Worm (Caenorhabditis elegans) whole organism, L2 larva: Measurements from ENCODE around the gene F42A6.2.

Experiments used
- C34F6.9 ChIP-seq: fragments of 150-350 bp; optimal IDR thresholded peaks from 2 replicates; lab custom pipeline; 2014; ENCODE audit warnings: missing biosample characterization, missing genetic modification characterization
- F13H6.1 ChIP-seq: sonication (generic microtip); optimal IDR thresholded peaks from 2 replicates; lab custom pipeline; 2016; ENCODE audit warnings: missing genetic modification characterization, missing compliant biosample characterization
- R02D3.7 ChIP-seq: fragments of 150-350 bp; optimal IDR thresholded peaks from 2 replicates; lab custom pipeline; 2014; ENCODE audit warnings: missing biosample characterization, missing genetic modification characterization
- Y55F3AM.14 ChIP-seq: fragments of 200-800 bp; sonication (Bioruptor generic); optimal IDR thresholded peaks from 2 replicates; lab custom pipeline; 2018; ENCODE audit warnings: mild to moderate bottlenecking, missing genetic modification characterization, missing compliant biosample characterization
- ZK546.5 ChIP-seq: sonication (generic microtip); optimal IDR thresholded peaks from 2 replicates; lab custom pipeline; 2017; ENCODE audit warnings: missing biosample characterization, missing genetic modification characterization
- alr-1 ChIP-seq: fragments of 150-350 bp; optimal IDR thresholded peaks from 2 replicates; lab custom pipeline; 2014; ENCODE audit warnings: missing biosample characterization, missing genetic modification characterization
- aly-2 ChIP-seq: fragments of 150-350 bp; optimal IDR thresholded peaks from 2 replicates; lab custom pipeline; 2014; ENCODE audit warnings: missing biosample characterization, missing genetic modification characterization
- ama-1 ChIP-seq: fragments of 150-350 bp; optimal IDR thresholded peaks from 2 replicates; lab custom pipeline; 2018; ENCODE audit warnings: inconsistent platforms
- blmp-1 ChIP-seq: sonication (generic microtip); optimal IDR thresholded peaks from 2 replicates; lab custom pipeline; 2017; ENCODE audit warnings: missing genetic modification characterization, mild to moderate bottlenecking, missing compliant biosample characterization, antibody characterized with exemption, moderate library complexity; ENCODE audit not compliant: insufficient read depth
- ceh-16 ChIP-seq: fragments of 150-350 bp; optimal IDR thresholded peaks from 2 replicates; lab custom pipeline; 2014; ENCODE audit warnings: missing biosample characterization, missing genetic modification characterization
- crh-2 ChIP-seq: sonication (generic microtip); optimal IDR thresholded peaks from 2 replicates; lab custom pipeline; 2017; ENCODE audit warnings: missing biosample characterization, missing genetic modification characterization
- dmd-4 ChIP-seq: sonication (generic microtip); optimal IDR thresholded peaks from 2 replicates; lab custom pipeline; 2017; ENCODE audit warnings: missing biosample characterization, missing genetic modification characterization
- egl-27 ChIP-seq: sonication (generic microtip); optimal IDR thresholded peaks from 3 replicates; lab custom pipeline; 2017; ENCODE audit warnings: missing biosample characterization, missing genetic modification reagents, missing genetic modification characterization
- elt-1 ChIP-seq: fragments of 150-350 bp; optimal IDR thresholded peaks from 2 replicates; lab custom pipeline; 2014; ENCODE audit warnings: missing biosample characterization, missing genetic modification characterization
- elt-3 ChIP-seq: sonication (generic microtip); optimal IDR thresholded peaks from 2 replicates; lab custom pipeline; 2017; ENCODE audit warnings: missing biosample characterization, missing genetic modification characterization
- gmeb-1 ChIP-seq: fragments of 150-350 bp; optimal IDR thresholded peaks from 2 replicates; lab custom pipeline; 2014; ENCODE audit warnings: missing biosample characterization, missing genetic modification characterization
- lin-11 ChIP-seq: fragments of 150-350 bp; sonication (generic microtip); optimal IDR thresholded peaks from 2 replicates; lab custom pipeline; 2014; ENCODE audit warnings: missing biosample characterization, missing genetic modification characterization, inconsistent platforms, mixed read lengths
- lin-13 ChIP-seq: fragments of 150-350 bp; optimal IDR thresholded peaks from 2 replicates; lab custom pipeline; 2014; ENCODE audit warnings: missing biosample characterization, missing genetic modification reagents, missing genetic modification characterization
- lin-39 ChIP-seq: fragments of 150-350 bp; optimal IDR thresholded peaks from 2 replicates; lab custom pipeline; 2014; ENCODE audit warnings: missing biosample characterization, missing genetic modification reagents, missing genetic modification characterization
- lsy-2 ChIP-seq, 2 experiments: fragments of 150-350 bp in 1 of 2; sonication (generic microtip) in 1 of 2; optimal IDR thresholded peaks; 2 replicates each; lab custom pipeline; 2014 to 2017; ENCODE audit warnings: missing biosample characterization in 2 of 2, missing genetic modification characterization in 2 of 2
- mab-5 ChIP-seq: fragments of 150-350 bp; optimal IDR thresholded peaks from 2 replicates; lab custom pipeline; 2014; ENCODE audit warnings: missing biosample characterization, missing genetic modification characterization
- mbf-1 ChIP-seq: sonication (generic microtip); optimal IDR thresholded peaks from 2 replicates; lab custom pipeline; 2017; ENCODE audit warnings: missing biosample characterization, missing genetic modification characterization
- mdl-1 ChIP-seq, 2 experiments: fragments of 150-350 bp in 1 of 2; sonication (generic microtip) in 1 of 2; optimal IDR thresholded peaks; 2 replicates each; lab custom pipeline; 2017; ENCODE audit warnings: missing biosample characterization in 2 of 2, missing genetic modification characterization in 2 of 2
- nhr-10 ChIP-seq: sonication (generic microtip); optimal IDR thresholded peaks from 2 replicates; lab custom pipeline; 2017; ENCODE audit warnings: missing biosample characterization, missing genetic modification characterization
- nhr-11 ChIP-seq: fragments of 150-350 bp; optimal IDR thresholded peaks from 2 replicates; lab custom pipeline; 2014; ENCODE audit warnings: missing biosample characterization, missing genetic modification characterization
- nhr-12 ChIP-seq: fragments of 150-350 bp; optimal IDR thresholded peaks from 2 replicates; lab custom pipeline; 2014; ENCODE audit warnings: missing biosample characterization, missing genetic modification characterization
- nhr-129 ChIP-seq: fragments of 150-350 bp; optimal IDR thresholded peaks from 2 replicates; lab custom pipeline; 2014; ENCODE audit warnings: missing biosample characterization, missing genetic modification characterization
- nhr-21 ChIP-seq: fragments of 150-350 bp; optimal IDR thresholded peaks from 2 replicates; lab custom pipeline; 2014; ENCODE audit warnings: missing biosample characterization, missing genetic modification characterization
- nhr-23 ChIP-seq: fragments of 150-350 bp; optimal IDR thresholded peaks from 2 replicates; lab custom pipeline; 2014; ENCODE audit warnings: missing biosample characterization, missing genetic modification reagents, missing genetic modification characterization
- nhr-25 ChIP-seq: fragments of 150-350 bp; sonication (generic microtip); optimal IDR thresholded peaks from 3 replicates; lab custom pipeline; 2014; ENCODE audit warnings: missing biosample characterization, missing genetic modification characterization
- nhr-6 ChIP-seq: fragments of 150-350 bp; optimal IDR thresholded peaks from 2 replicates; lab custom pipeline; 2014; ENCODE audit warnings: missing biosample characterization, missing genetic modification characterization
- peb-1 ChIP-seq: fragments of 150-350 bp; optimal IDR thresholded peaks from 2 replicates; lab custom pipeline; 2014; ENCODE audit warnings: missing biosample characterization, missing genetic modification characterization
- sem-4 ChIP-seq: fragments of 150-350 bp; optimal IDR thresholded peaks from 2 replicates; lab custom pipeline; 2014; ENCODE audit warnings: missing biosample characterization, missing genetic modification reagents, missing genetic modification characterization
- skn-1 ChIP-seq: sonication (generic microtip); optimal IDR thresholded peaks from 2 replicates; lab custom pipeline; 2017; ENCODE audit warnings: missing biosample characterization, missing genetic modification characterization
- sma-3 ChIP-seq: sonication (generic microtip); optimal IDR thresholded peaks from 2 replicates; lab custom pipeline; 2016; ENCODE audit warnings: missing genetic modification reagents, missing genetic modification characterization, missing compliant biosample characterization
- snpc-4 ChIP-seq: fragments of 150-350 bp; optimal IDR thresholded peaks from 2 replicates; lab custom pipeline; 2014; ENCODE audit warnings: missing biosample characterization, missing genetic modification characterization
- unc-39 ChIP-seq: fragments of 150-350 bp; optimal IDR thresholded peaks from 2 replicates; lab custom pipeline; 2014; ENCODE audit warnings: missing biosample characterization, missing genetic modification characterization
- unc-55 ChIP-seq: fragments of 150-350 bp; sonication (generic microtip); optimal IDR thresholded peaks from 3 replicates; lab custom pipeline; 2014; ENCODE audit warnings: missing biosample characterization, missing genetic modification reagents, missing genetic modification characterization
- unc-62 ChIP-seq: fragments of 150-350 bp; optimal IDR thresholded peaks from 2 replicates; lab custom pipeline; 2014; ENCODE audit warnings: missing biosample characterization, missing genetic modification reagents, missing genetic modification characterization
- zag-1 ChIP-seq: fragments of 150-350 bp; optimal IDR thresholded peaks from 2 replicates; lab custom pipeline; 2014; ENCODE audit warnings: missing biosample characterization, missing genetic modification characterization
- ztf-1 ChIP-seq: fragments of 200-800 bp; sonication (Bioruptor generic); conservative IDR thresholded peaks from 2 replicates; pipeline ENCODE4 v1.3.6; 2022; ENCODE audit warnings: missing genetic modification characterization, missing compliant biosample characterization
- ztf-11 ChIP-seq: sonication (generic microtip); optimal IDR thresholded peaks from 2 replicates; lab custom pipeline; 2017; ENCODE audit warnings: missing biosample characterization, missing genetic modification characterization
- ztf-4 ChIP-seq: fragments of 150-350 bp; optimal IDR thresholded peaks from 2 replicates; lab custom pipeline; 2014; ENCODE audit warnings: missing biosample characterization, missing genetic modification characterization

The F42A6.2 gene

DNA sequence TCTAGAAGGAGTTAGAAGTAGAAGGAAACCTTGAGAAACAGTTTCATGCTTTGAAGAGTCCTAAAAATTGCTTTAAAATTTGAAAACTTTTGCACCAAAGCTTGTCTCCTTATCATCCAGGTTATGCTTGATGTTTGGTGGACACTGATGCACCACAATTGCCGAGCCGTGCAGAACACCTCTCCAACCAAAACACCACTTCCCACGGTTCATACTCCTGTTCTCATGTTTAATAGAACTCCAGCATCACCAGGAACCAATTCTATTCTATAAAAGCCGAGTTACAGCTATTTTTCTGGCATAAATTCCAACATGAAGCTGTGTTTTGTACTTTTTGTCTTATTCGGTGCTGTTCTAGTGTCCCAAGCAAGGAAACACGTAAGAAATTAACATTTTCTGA, at the start of gene F42A6.2:
Gene F42A6.2 (plus strand): TSS at position 301 of the 400 bp plus-strand sequence.
- TF ChIP-seq egl-27 (tag; lab: Kevin White, UChicago) (no peak), snpc-4 (tag; lab: Kevin White, UChicago) (no peak), ZK546.5 (tag; lab: Kevin White, UChicago) (no peak), ceh-16 (tag; lab: Kevin White, UChicago) (no peak), ama-1 (lab: Kevin White, UChicago) (no peak), sem-4 (tag; lab: Kevin White, UChicago) (no peak)

DNA sequence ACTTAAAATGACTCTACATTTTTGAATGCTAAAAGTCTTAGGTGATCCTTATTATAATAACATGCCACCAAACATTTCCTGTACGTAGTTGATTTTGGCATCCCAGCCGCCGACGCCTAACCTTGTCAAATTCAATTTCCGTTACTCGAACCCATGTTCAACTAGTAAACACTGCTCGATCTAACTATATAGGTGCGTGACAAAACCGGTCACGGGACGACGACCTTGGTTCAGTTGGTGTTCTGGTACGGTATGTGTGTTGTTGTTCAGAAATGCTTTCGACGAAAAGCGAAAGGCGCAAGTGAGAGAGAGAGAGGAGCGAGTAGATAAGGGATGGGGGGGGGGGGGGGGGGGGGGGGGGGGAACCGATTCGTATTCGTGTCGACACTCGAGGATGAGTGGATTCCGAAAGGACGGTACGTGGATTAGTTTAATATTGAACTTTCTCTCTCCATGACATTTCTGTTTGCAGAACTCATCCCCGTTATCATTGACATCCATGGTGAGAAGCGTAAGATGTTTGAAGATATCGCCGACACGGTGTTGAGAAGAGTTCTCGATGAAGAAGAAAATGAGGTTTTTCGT, 49.2 kb upstream of the F42A6.2 start, which contains the start of gene W08E12.8:
Gene W08E12.8 (plus strand): TSS at position 395 of the 585 bp plus-strand sequence.
- TF ChIP-seq ceh-16 (tag; lab: Kevin White, UChicago) (no peak), crh-2 (no peak), nhr-10 (tag; lab: Kevin White, UChicago) (no peak), unc-62 (GFP tag; lab: Kevin White, UChicago) (no peak), peb-1 (no peak), ztf-11 (tag; lab: Kevin White, UChicago) (no peak), aly-2 (tag; lab: Kevin White, UChicago) (no peak), gmeb-1 (tag; lab: Kevin White, UChicago) (no peak), ztf-1 (no peak), Y55F3AM.14 (GFP tag; lab: Kevin White, UChicago) (no peak), unc-39 (tag; lab: Kevin White, UChicago) (no peak), R02D3.7 (tag; lab: Kevin White, UChicago) (no peak), unc-55 (GFP tag; lab: Kevin White, UChicago) (no peak), elt-3 (tag; lab: Kevin White, UChicago) (no peak), nhr-23 (tag; lab: Kevin White, UChicago) (no peak), mbf-1 (tag; lab: Kevin White, UChicago) (no peak), skn-1 (tag; lab: Kevin White, UChicago) (no peak), mab-5 (tag; lab: Kevin White, UChicago) (no peak), F13H6.1 (tag; lab: Kevin White, UChicago) (no peak), lin-39 (tag; lab: Kevin White, UChicago) (no peak)

DNA sequence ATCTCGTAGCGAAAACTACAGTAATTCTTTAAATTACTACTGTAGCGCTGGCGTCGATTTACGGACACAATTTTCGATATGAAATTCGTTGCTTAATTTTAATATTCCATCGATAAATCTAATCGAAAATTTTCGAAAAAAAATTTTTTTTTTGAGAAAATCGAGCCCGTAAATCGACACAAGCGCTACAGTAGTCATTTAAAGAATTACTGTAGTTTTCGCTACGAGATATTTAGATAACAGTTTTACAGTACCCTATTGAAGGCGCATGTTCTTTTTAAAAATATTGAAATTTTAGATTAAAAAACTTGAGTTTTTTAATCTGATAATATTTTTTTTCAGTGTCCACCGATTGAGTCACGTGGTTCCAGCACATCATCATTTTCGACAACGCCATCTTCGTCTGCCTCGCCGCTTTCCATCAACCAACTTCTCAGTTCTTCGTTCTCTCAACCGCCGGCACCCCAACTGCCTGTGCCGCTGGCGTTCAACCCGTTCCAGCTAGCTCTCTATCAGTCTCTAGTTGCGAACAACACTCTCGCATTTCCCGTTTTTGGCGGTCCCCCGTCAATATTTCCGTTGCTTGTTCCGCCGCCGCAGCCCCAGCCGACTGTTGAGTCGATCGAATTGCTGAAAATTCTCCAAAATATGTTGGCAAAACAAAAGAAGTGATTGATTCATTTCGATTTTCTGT, 47.3 kb upstream of the F42A6.2 start:
- TF ChIP-seq aly-2 (tag; lab: Kevin White, UChicago) (no peak), crh-2 (no peak), nhr-23 (tag; lab: Kevin White, UChicago) (no peak), alr-1 (tag; lab: Kevin White, UChicago) (no peak), elt-1 (tag; lab: Kevin White, UChicago) (no peak), sma-3 (no peak), nhr-25 (tag; lab: Kevin White, UChicago) (no peak), nhr-12 (tag; lab: Kevin White, UChicago) (no peak)

DNA sequence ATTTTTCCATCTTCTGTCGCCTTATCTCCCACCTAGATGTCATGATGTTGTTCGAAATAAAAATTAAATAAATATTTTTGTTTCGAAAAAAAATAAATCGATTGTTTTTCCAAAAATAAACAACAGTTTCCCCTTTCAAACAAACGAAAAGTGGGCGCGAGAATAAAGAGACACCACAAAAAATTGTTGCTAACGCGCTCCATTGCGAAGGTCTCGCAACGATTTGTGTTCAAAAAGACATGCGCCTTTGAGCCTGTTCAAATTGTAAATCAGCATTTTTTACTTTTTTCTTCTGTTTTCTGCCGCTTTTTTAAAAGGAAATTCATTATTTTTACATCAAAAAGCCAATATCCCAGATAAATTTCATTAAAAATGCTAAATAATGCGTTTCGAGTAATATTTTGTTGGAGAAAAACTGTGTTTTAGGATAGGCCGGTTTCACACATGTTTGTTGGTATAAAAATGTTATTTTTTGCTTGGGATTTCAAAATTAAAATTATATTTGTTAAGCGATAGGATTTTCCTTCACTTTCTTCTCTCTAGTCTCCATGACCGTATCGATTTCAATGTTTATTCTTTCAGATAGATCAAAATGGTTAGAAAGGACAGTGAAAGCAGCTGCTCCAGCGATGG, 46.6 kb upstream of the F42A6.2 start, which contains the start of gene W08E12.7:
Gene W08E12.7 (plus strand): TSS at position 583 of the 633 bp plus-strand sequence.
- TF ChIP-seq blmp-1 (tag; lab: Kevin White, UChicago) (peak; percentile 50), nhr-23 (tag; lab: Kevin White, UChicago) (no peak), egl-27 (tag; lab: Kevin White, UChicago) (peak; percentile 11), nhr-25 (tag; lab: Kevin White, UChicago) (peak; percentile 96), skn-1 (tag; lab: Kevin White, UChicago) (peak; percentile 80), zag-1 (tag; lab: Kevin White, UChicago) (peak; percentile 82), sma-3 (peak; percentile 93), ztf-4 (tag; lab: Kevin White, UChicago) (peak; percentile 89), dmd-4 (tag; lab: Kevin White, UChicago) (no peak), ztf-11 (tag; lab: Kevin White, UChicago) (peak; percentile 17), sem-4 (tag; lab: Kevin White, UChicago) (peak; percentile 93), Y55F3AM.14 (GFP tag; lab: Kevin White, UChicago) (peak; percentile 67), mdl-1 (tag; optimal IDR thresholded peaks at IDR 0.05; lab: Kevin White, UChicago) (peak in 1 of 2 experiments; percentile 82), lin-11 (tag; lab: Kevin White, UChicago) (peak; percentile 71), nhr-129 (tag; lab: Kevin White, UChicago) (peak; percentile 96), nhr-10 (tag; lab: Kevin White, UChicago) (peak; percentile 41), elt-1 (tag; lab: Kevin White, UChicago) (no peak), elt-3 (tag; lab: Kevin White, UChicago) (no peak), nhr-11 (tag; lab: Kevin White, UChicago) (no peak), nhr-6 (tag; lab: Kevin White, UChicago) (peak; percentile 92), lin-13 (GFP tag; lab: Kevin White, UChicago) (peak; percentile 96), ama-1 (lab: Kevin White, UChicago) (peak; percentile 84), C34F6.9 (tag; lab: Kevin White, UChicago) (peak; percentile 99), peb-1 (no peak), ceh-16 (tag; lab: Kevin White, UChicago) (no peak), nhr-12 (tag; lab: Kevin White, UChicago) (no peak), nhr-21 (peak; percentile 90), lsy-2 (tag; optimal IDR thresholded peaks at IDR 0.05; lab: Kevin White, UChicago) (peak; percentile 89 to 97), gmeb-1 (tag; lab: Kevin White, UChicago) (peak; percentile 93)
